Worm (Caenorhabditis elegans): ENCODE measurements around the gene srh-30.

DNA sequence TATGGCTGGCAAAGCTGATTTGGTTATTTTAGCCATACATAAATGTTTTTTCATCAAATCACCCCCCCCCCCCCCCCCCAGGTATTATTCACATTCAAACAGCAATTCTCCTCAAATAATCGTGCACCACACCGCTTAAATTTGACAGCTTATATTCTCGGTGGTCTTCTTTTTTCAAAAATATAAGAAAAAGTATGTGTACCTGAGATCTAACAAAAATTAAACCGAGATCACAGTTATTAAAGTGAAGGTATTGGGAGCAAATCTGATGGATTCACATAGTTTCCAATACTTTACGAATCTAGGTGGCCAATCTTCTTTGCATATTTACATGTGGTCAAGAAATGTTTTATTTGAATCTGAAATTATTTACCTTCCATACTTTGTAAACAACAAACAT lies 8.6 kb upstream of the srh-30 start, which contains the start of gene ZC404.15:
- TF ChIP-seq flt-1 (GFP tag; IDR thresholded peaks at IDR 0.05) (no peak), hmbx-1 (tag; optimal IDR thresholded peaks at IDR 0.05) (no peak), tbx-37 (GFP tag; conservative IDR thresholded peaks at IDR 0.05) (no peak), ceh-13 (GFP tag; optimal IDR thresholded peaks at IDR 0.05) (no peak), ceh-36 (tag; optimal IDR thresholded peaks at IDR 0.05) (no peak), ets-7 (tag; optimal IDR thresholded peaks at IDR 0.05) (no peak), ama-1 (optimal IDR thresholded peaks at IDR 0.05) (no peak), sea-1 (GFP tag; conservative IDR thresholded peaks at IDR 0.05) (no peak), pes-1 (GFP tag; IDR thresholded peaks at IDR 0.05) (no peak), hmg-4 (GFP tag; optimal IDR thresholded peaks at IDR 0.05) (no peak)
